Worm (Caenorhabditis elegans): ENCODE results near the gene ZK105.12.

Gene ZK105.12

ce11 chrV:7730488-7730887 is 14.6 kb upstream of the ZK105.12 start (continued):
- no peak for TF ChIP-seq ceh-9 (tag; optimal IDR thresholded peaks at IDR 0.05)
- TF ChIP-seq elt-3 (tag; optimal IDR thresholded peaks at IDR 0.05) = peak in 1 of 3 experiments; percentile 12

ce11 chrV:7728679-7729027 is 12.7 kb upstream of the ZK105.12 start, which contains the start of gene Y97E10C.1:
Gene Y97E10C.1 (plus strand): TSS chrV:7728879.
- TF ChIP-seq hmg-11 (tag; optimal IDR thresholded peaks at IDR 0.05) = no peak
- TF ChIP-seq snpc-4 (tag; optimal IDR thresholded peaks at IDR 0.05) = no peak
- no peak for TF ChIP-seq pqm-1 (tag; optimal IDR thresholded peaks at IDR 0.05)
- TF ChIP-seq nhr-77 (tag; optimal IDR thresholded peaks at IDR 0.05) = no peak
- TF ChIP-seq unc-39 (tag; optimal IDR thresholded peaks at IDR 0.05) = no peak
- TF ChIP-seq ceh-16 (tag; optimal IDR thresholded peaks at IDR 0.05) = no peak

ce11 chrV:7728003-7728678 is 12.2 kb upstream of the ZK105.12 start:
- TF ChIP-seq nhr-77 (tag; optimal IDR thresholded peaks at IDR 0.05) (no peak), pqm-1 (tag; optimal IDR thresholded peaks at IDR 0.05) (peak; percentile 18), aly-2 (tag; optimal IDR thresholded peaks at IDR 0.05) (no peak), ceh-82 (tag; optimal IDR thresholded peaks at IDR 0.05) (peak; percentile 55), ama-1 (optimal IDR thresholded peaks at IDR 0.05) (no peak), egl-5 (tag; optimal IDR thresholded peaks at IDR 0.05) (peak; percentile 41), fos-1 (tag; optimal IDR thresholded peaks at IDR 0.05) (no peak), unc-39 (tag; optimal IDR thresholded peaks at IDR 0.05) (no peak), ceh-9 (tag; optimal IDR thresholded peaks at IDR 0.05) (no peak), nhr-28 (tag; optimal IDR thresholded peaks at IDR 0.05) (no peak), nfya-1 (tag; optimal IDR thresholded peaks at IDR 0.05; ENCODE audit: insufficient read depth) (peak; percentile 89), daf-12 (tag; optimal IDR thresholded peaks at IDR 0.05) (no peak), pha-4 (tag; optimal IDR thresholded peaks at IDR 0.05) (peak; percentile 26), nhr-237 (tag; optimal IDR thresholded peaks at IDR 0.05) (no peak), ceh-28 (tag; optimal IDR thresholded peaks at IDR 0.05) (peak; percentile 76), zag-1 (tag; optimal IDR thresholded peaks at IDR 0.05) (peak; percentile 39), nhr-76 (tag; optimal IDR thresholded peaks at IDR 0.05) (no peak), nhr-67 (tag; optimal IDR thresholded peaks at IDR 0.05) (no peak), sea-2 (GFP tag; optimal IDR thresholded peaks at IDR 0.05) (peak; percentile 16), nhr-11 (tag; optimal IDR thresholded peaks at IDR 0.05) (peak; percentile 46), elt-3 (tag; optimal IDR thresholded peaks at IDR 0.05) (no peak), fkh-10 (GFP tag; optimal IDR thresholded peaks at IDR 0.05) (peak; percentile 72), unc-62 (GFP tag; optimal IDR thresholded peaks at IDR 0.05) (no peak), eor-1 (tag; optimal IDR thresholded peaks at IDR 0.05) (no peak), nhr-25 (tag; optimal IDR thresholded peaks at IDR 0.05) (peak; percentile 69), lin-39 (tag; optimal IDR thresholded peaks at IDR 0.05) (peak; percentile 72), mdl-1 (tag; optimal IDR thresholded peaks at IDR 0.05) (peak; percentile 38), skn-1 (tag; optimal IDR thresholded peaks at IDR 0.05) (peak; percentile 20), ceh-16 (tag; optimal IDR thresholded peaks at IDR 0.05) (no peak), jun-1 (tag; optimal IDR thresholded peaks at IDR 0.05) (peak; percentile 67), nhr-12 (tag; optimal IDR thresholded peaks at IDR 0.05) (no peak), R02D3.7 (tag; optimal IDR thresholded peaks at IDR 0.05) (peak; percentile 5), fkh-2 (tag; optimal IDR thresholded peaks at IDR 0.05) (no peak), ZK546.5 (tag; optimal IDR thresholded peaks at IDR 0.05) (no peak), lin-15B (tag; optimal IDR thresholded peaks at IDR 0.05) (peak; percentile 56), egl-27 (tag; optimal IDR thresholded peaks at IDR 0.05) (no peak), nhr-23 (tag; optimal IDR thresholded peaks at IDR 0.05) (peak; percentile 53), hmg-11 (tag; optimal IDR thresholded peaks at IDR 0.05) (peak; percentile 80), elt-1 (tag; optimal IDR thresholded peaks at IDR 0.05) (no peak), lsy-12 (tag; optimal IDR thresholded peaks at IDR 0.05) (peak; percentile 50), elt-2 (tag; optimal IDR thresholded peaks at IDR 0.05) (peak; percentile 57), snpc-4 (tag; optimal IDR thresholded peaks at IDR 0.05) (no peak), nhr-43 (tag; optimal IDR thresholded peaks at IDR 0.05; ENCODE audit: poor library complexity, severe bottlenecking) (no peak), ztf-11 (tag; optimal IDR thresholded peaks at IDR 0.05) (no peak), tbx-2 (tag; optimal IDR thresholded peaks at IDR 0.05) (peak; percentile 91), ztf-4 (tag; optimal IDR thresholded peaks at IDR 0.05) (no peak), mml-1 (tag; optimal IDR thresholded peaks at IDR 0.05) (no peak)
